Fruit fly (Drosophila melanogaster) whole organism, wandering third instar larva: ENCODE results near the gene CG45012.

Experiments
- Hr78 ChIP-seq: fragments of >200 bp; optimal IDR thresholded peaks from 2 replicates; lab custom pipeline; 2017; ENCODE audit warnings: missing biosample characterization, missing genetic modification characterization
- h ChIP-seq: fragments of 200-800 bp; sonication (Bioruptor generic); optimal IDR thresholded peaks from 3 replicates; lab custom pipeline; 2016; ENCODE audit warnings: missing biosample characterization, mild to moderate bottlenecking, missing genetic modification characterization
- pan ChIP-seq: fragments of >200 bp; optimal IDR thresholded peaks from 2 replicates; lab custom pipeline; 2017

DNA sequence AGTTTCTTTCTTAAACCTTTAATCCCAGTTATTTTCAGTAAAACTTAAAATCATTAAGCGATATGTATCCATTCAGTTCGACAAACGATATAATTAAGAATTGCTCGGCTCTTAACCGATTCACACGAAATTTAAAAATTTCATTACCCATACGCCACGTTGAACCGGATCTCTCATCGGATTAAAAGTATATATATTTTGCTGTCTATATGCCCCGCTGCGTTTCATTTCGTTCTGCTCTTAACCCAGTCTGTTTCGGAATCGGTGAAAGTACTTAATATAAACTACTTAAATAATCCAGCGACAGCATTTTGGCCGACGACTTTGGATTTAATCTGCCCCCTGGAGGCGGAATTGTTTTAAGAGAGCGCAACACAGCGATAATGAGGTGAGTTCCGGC, 18.7 kb downstream of the CG45012 start, which contains the start of gene CG42751:
- no peak for TF ChIP-seq h
- no peak for TF ChIP-seq Hr78 (GFP tag; lab: Kevin White, UChicago)
- TF ChIP-seq pan, result no peak
